Worm (Caenorhabditis elegans): ENCODE results near the gene W04G3.11.

ce11 chrX:11047183-11047582 lies 41.8 kb upstream of the W04G3.11 start, which contains the start of gene clc-1:
- TF ChIP-seq ama-1 (optimal IDR thresholded peaks at IDR 0.05) (no peak), pes-1 (GFP tag; IDR thresholded peaks at IDR 0.05) (no peak), F13C5.2 (tag; optimal IDR thresholded peaks at IDR 0.05) (no peak), ceh-36 (tag; optimal IDR thresholded peaks at IDR 0.05) (no peak), ceh-13 (GFP tag; optimal IDR thresholded peaks at IDR 0.05) (no peak), hmbx-1 (tag; optimal IDR thresholded peaks at IDR 0.05) (no peak), scrt-1 (GFP tag; IDR thresholded peaks at IDR 0.05) (no peak), flt-1 (GFP tag; IDR thresholded peaks at IDR 0.05) (no peak), sea-1 (GFP tag; conservative IDR thresholded peaks at IDR 0.05) (no peak), B0310.2 (tag; optimal IDR thresholded peaks at IDR 0.05) (no peak), hnd-1 (tag; optimal IDR thresholded peaks at IDR 0.05) (no peak), tra-4 (tag; optimal IDR thresholded peaks at IDR 0.05) (no peak), hmg-4 (GFP tag; optimal IDR thresholded peaks at IDR 0.05) (no peak)

All from whole organism, early embryonic.